Worm (Caenorhabditis elegans) whole organism, midembryonic: Measurements from ENCODE around the gene str-172.

Experiments
- T22C8.4 ChIP-seq: fragments of 200-800 bp; sonication (Bioruptor generic); IDR thresholded peaks from 2 replicates; pipeline ENCODE4 v1.3.6; 2022; ENCODE audit warnings: missing genetic modification characterization, missing compliant biosample characterization
- cog-1 ChIP-seq: sonication (generic microtip); optimal IDR thresholded peaks from 2 replicates; lab custom pipeline; 2016; ENCODE audit warnings: missing genetic modification characterization, missing compliant biosample characterization
- flt-1 ChIP-seq: fragments of 200-800 bp; sonication (Bioruptor generic); IDR thresholded peaks from 2 replicates; pipeline ENCODE4 v1.3.6; 2022; ENCODE audit warnings: missing genetic modification characterization, missing compliant biosample characterization
- klf-2 ChIP-seq: fragments of 200-800 bp; sonication (Bioruptor generic); conservative IDR thresholded peaks from 2 replicates; pipeline ENCODE4 v1.3.6; 2022; ENCODE audit warnings: missing genetic modification reagents, missing genetic modification characterization, missing compliant biosample characterization
- med-1 ChIP-seq: sonication (generic microtip); optimal IDR thresholded peaks from 2 replicates; lab custom pipeline; 2017; ENCODE audit warnings: missing genetic modification characterization, mild to moderate bottlenecking, missing compliant biosample characterization, antibody characterized with exemption, missing genetic modification reagents; ENCODE audit not compliant: insufficient read depth
- ref-1 ChIP-seq: fragments of 200-800 bp; sonication (Bioruptor generic); conservative IDR thresholded peaks from 2 replicates; pipeline ENCODE4 v1.3.6; 2022; ENCODE audit warnings: missing genetic modification reagents, missing genetic modification characterization, missing compliant biosample characterization
- tab-1 ChIP-seq: fragments of 200-800 bp; sonication (Bioruptor generic); IDR thresholded peaks from 2 replicates; pipeline ENCODE4 v1.3.6; 2022; ENCODE audit warnings: missing genetic modification characterization, missing compliant biosample characterization
- ztf-23 ChIP-seq: fragments of 200-800 bp; sonication (Bioruptor generic); IDR thresholded peaks from 2 replicates; pipeline ENCODE4 v1.3.6; 2022; ENCODE audit warnings: missing genetic modification reagents, missing genetic modification characterization, missing compliant biosample characterization
- ztf-29 ChIP-seq: fragments of 200-800 bp; sonication (Bioruptor generic); IDR thresholded peaks from 2 replicates; pipeline ENCODE4 v1.3.6; 2022; ENCODE audit warnings: missing genetic modification reagents, missing genetic modification characterization, missing compliant biosample characterization

The str-172 gene

DNA sequence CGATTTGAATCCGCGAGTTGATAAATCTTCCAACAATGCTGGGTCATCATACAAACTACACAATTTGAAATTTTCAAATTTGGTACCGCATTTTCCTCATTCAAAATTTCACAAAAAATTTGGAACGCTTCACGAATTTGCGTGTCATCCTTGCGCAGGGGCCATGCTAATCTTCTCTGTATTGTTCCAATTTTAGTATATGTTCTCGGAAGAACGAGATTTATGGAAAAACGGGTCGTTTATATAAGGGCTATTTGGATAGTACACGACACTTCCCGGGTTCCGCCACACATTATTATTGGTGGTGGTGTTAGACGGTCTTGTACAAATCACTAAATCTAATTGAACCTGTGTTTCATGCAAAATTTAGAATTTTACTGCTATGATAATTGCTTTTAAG, 17.9 kb upstream of the str-172 start:
- no peak for TF ChIP-seq cog-1 (tag; lab: Kevin White, UChicago)
- TF ChIP-seq flt-1 (GFP tag; lab: Robert Waterston, UW) = peak; percentile 23; the same call in 1 of the 2 replicates

ce11 chrIV:4883984-4884383, 16.5 kb upstream of the str-172 start, which contains the start of gene str-166:
str-166 (plus strand) TSS chrIV:4884284.
- TF ChIP-seq ztf-23 (GFP tag; lab: Robert Waterston, UW) = no peak
- TF ChIP-seq flt-1 (GFP tag; lab: Robert Waterston, UW) = no peak
- no peak for TF ChIP-seq ztf-29 (GFP tag; lab: Robert Waterston, UW)
- TF ChIP-seq tab-1 (GFP tag; lab: Robert Waterston, UW) = no peak
- TF ChIP-seq klf-2 (GFP tag; lab: Robert Waterston, UW) = no peak
- no peak for TF ChIP-seq cog-1 (tag; lab: Kevin White, UChicago)
- no peak for TF ChIP-seq med-1 (GFP tag; lab: Kevin White, UChicago)
- TF ChIP-seq ref-1 = no peak
- TF ChIP-seq T22C8.4 (GFP tag; lab: Robert Waterston, UW) = no peak

- no peak for TF ChIP-seq cog-1 (tag; lab: Kevin White, UChicago)
- TF ChIP-seq ztf-29 (GFP tag; lab: Robert Waterston, UW) = no peak
- peak; percentile 27; the same call in 1 of the 2 replicates for TF ChIP-seq tab-1 (GFP tag; lab: Robert Waterston, UW)
- no peak for TF ChIP-seq T22C8.4 (GFP tag; lab: Robert Waterston, UW)
- no peak for TF ChIP-seq med-1 (GFP tag; lab: Kevin White, UChicago)
- TF ChIP-seq flt-1 (GFP tag; lab: Robert Waterston, UW) = 0 out of 2 replicates have a peak, but pooled peaks have one; percentile 11
These were observed 13.1 kb upstream of the str-172 start for ce11 chrIV:4880634-4881033.

- TF ChIP-seq ref-1 (no peak), klf-2 (GFP tag; lab: Robert Waterston, UW) (no peak), ztf-23 (GFP tag; lab: Robert Waterston, UW) (no peak), flt-1 (GFP tag; lab: Robert Waterston, UW) (no peak), med-1 (GFP tag; lab: Kevin White, UChicago) (no peak), T22C8.4 (GFP tag; lab: Robert Waterston, UW) (no peak), ztf-29 (GFP tag; lab: Robert Waterston, UW) (no peak), tab-1 (GFP tag; lab: Robert Waterston, UW) (no peak), cog-1 (tag; lab: Kevin White, UChicago) (no peak)
These were observed 9.6 kb upstream of the str-172 start, which contains the start of gene str-170 for ce11 chrIV:4877102-4877501. str-170 (plus strand) TSS chrIV:4877402.

DNA sequence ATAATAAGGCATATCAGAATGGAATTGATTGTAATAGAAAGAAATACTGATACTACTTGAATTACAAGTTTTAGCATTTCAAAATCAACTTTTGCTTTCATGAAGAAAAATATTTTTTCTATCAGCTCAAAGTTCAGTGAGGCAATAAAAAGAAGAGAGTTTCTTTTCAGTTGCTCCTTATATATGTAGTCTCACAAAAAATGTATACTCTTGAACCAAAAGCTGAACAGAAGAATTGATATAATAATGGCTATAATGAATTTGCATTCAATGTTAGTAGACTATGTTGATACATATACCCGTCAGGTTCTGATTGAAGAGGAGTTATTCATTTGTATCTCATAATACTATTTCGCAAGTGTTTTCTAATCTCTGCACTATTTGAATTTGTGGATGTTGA, 7.1 kb upstream of the str-172 start, which contains the start of gene str-174:
str-174 (minus strand) TSS at position 101 of the 400 bp plus-strand sequence.
- no peak for TF ChIP-seq ref-1
- TF ChIP-seq klf-2 (GFP tag; lab: Robert Waterston, UW) = no peak
- no peak for TF ChIP-seq cog-1 (tag; lab: Kevin White, UChicago)
- no peak for TF ChIP-seq ztf-23 (GFP tag; lab: Robert Waterston, UW)
- TF ChIP-seq ztf-29 (GFP tag; lab: Robert Waterston, UW) = no peak
- no peak for TF ChIP-seq med-1 (GFP tag; lab: Kevin White, UChicago)
- no peak for TF ChIP-seq tab-1 (GFP tag; lab: Robert Waterston, UW)
- no peak for TF ChIP-seq T22C8.4 (GFP tag; lab: Robert Waterston, UW)
- no peak for TF ChIP-seq flt-1 (GFP tag; lab: Robert Waterston, UW)

DNA sequence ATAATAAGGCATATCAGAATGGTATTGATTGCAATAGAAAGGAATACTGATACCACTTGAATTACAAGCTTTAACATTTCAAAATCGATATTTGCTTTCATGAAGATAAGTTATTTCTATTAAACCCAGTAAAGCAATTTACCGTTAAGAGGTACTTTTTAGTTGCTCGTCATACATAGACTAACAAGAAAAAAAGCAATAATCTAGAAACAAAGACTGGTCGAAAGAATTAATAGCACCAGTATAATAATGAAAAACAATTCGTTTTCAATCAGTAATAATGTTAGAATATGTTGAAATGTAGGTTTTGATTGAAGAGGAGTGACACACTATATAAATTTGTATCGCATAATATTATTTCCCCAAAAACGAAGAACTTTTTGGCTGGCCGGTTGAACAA, 3.0 kb upstream of the str-172 start, which contains the start of gene str-175:
str-175 (minus strand) TSS at position 101 of the 400 bp plus-strand sequence.
- TF ChIP-seq ztf-23 (GFP tag; lab: Robert Waterston, UW) = no peak
- TF ChIP-seq cog-1 (tag; lab: Kevin White, UChicago) = no peak
- TF ChIP-seq ref-1 = no peak
- no peak for TF ChIP-seq T22C8.4 (GFP tag; lab: Robert Waterston, UW)
- no peak for TF ChIP-seq ztf-29 (GFP tag; lab: Robert Waterston, UW)
- TF ChIP-seq med-1 (GFP tag; lab: Kevin White, UChicago) = no peak
- no peak for TF ChIP-seq klf-2 (GFP tag; lab: Robert Waterston, UW)
- no peak for TF ChIP-seq flt-1 (GFP tag; lab: Robert Waterston, UW)
- TF ChIP-seq tab-1 (GFP tag; lab: Robert Waterston, UW) = no peak

DNA sequence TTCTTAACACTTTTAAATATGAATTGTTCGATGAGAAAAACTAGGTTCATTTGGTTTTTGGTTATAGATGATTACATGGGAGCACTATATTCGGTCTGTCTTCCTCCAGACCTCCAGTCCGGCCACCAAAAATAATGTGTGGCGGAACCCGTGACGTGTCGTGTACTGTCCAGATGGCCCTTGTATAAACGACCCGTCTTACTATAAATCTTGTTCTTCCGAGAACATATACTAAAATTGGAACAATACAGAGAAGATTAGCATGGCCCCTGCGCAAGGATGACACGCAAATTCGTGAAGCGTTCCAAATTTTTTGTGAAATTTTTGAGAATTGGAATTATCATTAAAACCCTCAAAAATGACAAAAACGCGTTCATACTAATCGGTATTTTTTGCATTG, 911 bp downstream of the str-172 start:
- TF ChIP-seq ztf-23 (GFP tag; lab: Robert Waterston, UW) (no peak), T22C8.4 (GFP tag; lab: Robert Waterston, UW) (no peak), cog-1 (tag; lab: Kevin White, UChicago) (no peak), ref-1 (no peak), ztf-29 (GFP tag; lab: Robert Waterston, UW) (no peak), med-1 (GFP tag; lab: Kevin White, UChicago) (no peak), flt-1 (GFP tag; lab: Robert Waterston, UW) (no peak), tab-1 (GFP tag; lab: Robert Waterston, UW) (no peak), klf-2 (GFP tag; lab: Robert Waterston, UW) (no peak)

DNA sequence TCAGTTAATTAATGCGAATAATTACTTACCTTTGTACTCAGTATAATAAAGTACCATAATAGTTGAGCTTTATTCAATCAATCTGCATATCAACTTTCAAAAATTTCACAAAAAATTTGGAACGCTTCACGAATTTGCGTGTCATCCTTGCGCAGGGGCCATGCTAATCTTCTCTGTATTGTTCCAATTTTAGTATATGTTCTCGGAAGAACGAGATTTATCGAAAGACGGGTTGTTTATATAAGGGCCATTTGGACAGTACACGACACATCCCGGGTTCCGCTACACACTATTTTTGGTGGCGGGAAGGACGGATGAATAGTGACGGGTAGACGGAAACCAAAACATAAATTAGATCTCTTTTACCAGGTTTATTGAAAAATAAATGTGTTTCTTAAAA, 3.0 kb downstream of the str-172 start:
- TF ChIP-seq klf-2 (GFP tag; lab: Robert Waterston, UW) (no peak), flt-1 (GFP tag; lab: Robert Waterston, UW) (0 out of 2 replicates have a peak, but pooled peaks have one; percentile 22)

ce11 chrIV:4861449-4861848, 6.1 kb downstream of the str-172 start, which contains the start of the genes Y17G9A.4 and str-173:
Y17G9A.4 (minus strand) TSS chrIV:4861549.
str-173 (plus strand) TSS chrIV:4861773.
- no peak for TF ChIP-seq ztf-29 (GFP tag; lab: Robert Waterston, UW)
- TF ChIP-seq tab-1 (GFP tag; lab: Robert Waterston, UW) = no peak
- no peak for TF ChIP-seq cog-1 (tag; lab: Kevin White, UChicago)
- no peak for TF ChIP-seq ref-1
- no peak for TF ChIP-seq med-1 (GFP tag; lab: Kevin White, UChicago)
- no peak for TF ChIP-seq flt-1 (GFP tag; lab: Robert Waterston, UW)
- TF ChIP-seq ztf-23 (GFP tag; lab: Robert Waterston, UW) = no peak
- no peak for TF ChIP-seq klf-2 (GFP tag; lab: Robert Waterston, UW)
- no peak for TF ChIP-seq T22C8.4 (GFP tag; lab: Robert Waterston, UW)
